Fruit fly (Drosophila melanogaster) whole organism, adult: ENCODE measurements around the gene Apc2.

ENCODE experiments used
- CG11617 ChIP-seq: fragments of 200-800 bp; sonication (Bioruptor generic); optimal IDR thresholded peaks from 2 replicates; lab custom pipeline; 2017; ENCODE audit warnings: mild to moderate bottlenecking, missing biosample characterization, missing genetic modification reagents, missing genetic modification characterization
- CG12768 ChIP-seq: fragments of 200-800 bp; sonication (Bioruptor generic); optimal IDR thresholded peaks from 2 replicates; lab custom pipeline; 2017; ENCODE audit warnings: missing biosample characterization, missing genetic modification characterization, mild to moderate bottlenecking, moderate library complexity, missing genetic modification reagents
- CG14711 ChIP-seq: fragments of 200-800 bp; sonication (Bioruptor generic); optimal IDR thresholded peaks from 2 replicates; lab custom pipeline; 2018; ENCODE audit warnings: missing biosample characterization, mild to moderate bottlenecking, missing genetic modification characterization, moderate library complexity
- CG1620 ChIP-seq: fragments of 200-800 bp; sonication (Bioruptor generic); optimal IDR thresholded peaks from 2 replicates; lab custom pipeline; 2016; ENCODE audit warnings: missing biosample characterization, missing genetic modification characterization
- CG33017 ChIP-seq: fragments of 200-800 bp; sonication (Bioruptor generic); optimal IDR thresholded peaks from 2 replicates; lab custom pipeline; 2018; ENCODE audit warnings: missing biosample characterization, mild to moderate bottlenecking, missing genetic modification characterization, moderate library complexity
- CG5204 ChIP-seq: fragments of 200-800 bp; sonication (Bioruptor generic); optimal IDR thresholded peaks from 2 replicates; lab custom pipeline; 2016; ENCODE audit warnings: missing biosample characterization, missing genetic modification characterization
- CG7045 ChIP-seq: fragments of 200-800 bp; sonication (Bioruptor generic); optimal IDR thresholded peaks from 2 replicates; lab custom pipeline; 2017; ENCODE audit warnings: missing biosample characterization, mild to moderate bottlenecking, missing genetic modification characterization
- CG7101 ChIP-seq: fragments of 200-800 bp; sonication (Bioruptor generic); optimal IDR thresholded peaks from 2 replicates; lab custom pipeline; 2018; ENCODE audit warnings: missing biosample characterization, mild to moderate bottlenecking, missing genetic modification characterization, moderate library complexity
- Clk ChIP-seq: fragments of 200-800 bp; sonication (Bioruptor generic); optimal IDR thresholded peaks from 2 replicates; lab custom pipeline; 2017; ENCODE audit warnings: missing biosample characterization, missing genetic modification characterization
- Crg-1 ChIP-seq: fragments of 200-800 bp; sonication (Bioruptor generic); optimal IDR thresholded peaks from 2 replicates; lab custom pipeline; 2016; ENCODE audit warnings: missing biosample characterization, missing genetic modification characterization
- Hr96 ChIP-seq: fragments of 200-800 bp; sonication (Bioruptor generic); optimal IDR thresholded peaks from 2 replicates; lab custom pipeline; 2016; ENCODE audit warnings: missing biosample characterization, missing genetic modification characterization
- Mnt ChIP-seq: fragments of 200-800 bp; sonication (Bioruptor generic); optimal IDR thresholded peaks from 2 replicates; lab custom pipeline; 2016; ENCODE audit warnings: missing biosample characterization, mild to moderate bottlenecking, missing genetic modification characterization
- bab1 ChIP-seq: fragments of 200-800 bp; sonication (Bioruptor generic); optimal IDR thresholded peaks from 3 replicates; lab custom pipeline; 2019; ENCODE audit warnings: missing biosample characterization, mild to moderate bottlenecking, missing genetic modification characterization, moderate library complexity
- cic ChIP-seq: fragments of 200-800 bp; sonication (Bioruptor generic); optimal IDR thresholded peaks from 2 replicates; lab custom pipeline; 2017; ENCODE audit warnings: missing biosample characterization, mild to moderate bottlenecking, missing genetic modification characterization, moderate library complexity
- cnc ChIP-seq, 2 experiments: fragments of >200 bp; optimal IDR thresholded peaks; 2 replicates each; lab custom pipeline; 2017
- kay ChIP-seq: fragments of 200-800 bp; sonication (Bioruptor generic); peaks from one replicate; lab custom pipeline; 2016; ENCODE audit warnings: missing biosample characterization, missing genetic modification characterization, borderline replicate concordance
- ovo ChIP-seq: fragments of 200-800 bp; sonication (Bioruptor generic); optimal IDR thresholded peaks from 2 replicates; lab custom pipeline; 2016; ENCODE audit warnings: missing biosample characterization, missing genetic modification characterization
- pad ChIP-seq: fragments of 200-800 bp; sonication (Bioruptor generic); optimal IDR thresholded peaks from 3 replicates; lab custom pipeline; 2017; ENCODE audit warnings: missing biosample characterization, missing genetic modification characterization, mild to moderate bottlenecking, moderate library complexity, missing genetic modification reagents
- tj ChIP-seq: fragments of 200-800 bp; sonication (Bioruptor generic); optimal IDR thresholded peaks from 3 replicates; lab custom pipeline; 2017; ENCODE audit warnings: missing biosample characterization, mild to moderate bottlenecking, missing genetic modification characterization, moderate library complexity
- toe ChIP-seq: fragments of 200-800 bp; sonication (Bioruptor generic); optimal IDR thresholded peaks from 2 replicates; lab custom pipeline; 2016; ENCODE audit warnings: missing biosample characterization, missing genetic modification characterization

Gene Apc2

DNA sequence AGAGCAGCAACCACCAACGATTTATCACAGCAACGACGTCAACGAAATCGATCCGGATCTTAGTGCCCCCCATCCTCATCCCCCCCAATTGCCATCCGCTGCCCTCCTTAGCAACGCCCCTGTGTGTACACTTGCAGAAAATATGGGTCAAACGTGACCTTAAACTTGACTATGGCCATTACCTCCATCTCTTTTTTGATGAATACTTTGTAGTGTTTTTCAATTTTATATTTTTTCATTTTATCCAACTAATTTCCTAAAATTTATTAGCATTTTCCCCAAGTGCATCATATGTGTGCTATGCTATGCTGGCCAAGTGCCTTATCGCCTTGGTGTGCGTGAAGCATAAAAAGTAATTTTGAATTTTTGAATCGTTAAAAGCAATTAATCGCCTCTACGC lies 20.8 kb upstream of the Apc2 start:
- TF ChIP-seq CG33017 (tag; lab: Kevin White, UChicago) (no peak), Hr96 (GFP tag; lab: Kevin White, UChicago) (no peak)

DNA sequence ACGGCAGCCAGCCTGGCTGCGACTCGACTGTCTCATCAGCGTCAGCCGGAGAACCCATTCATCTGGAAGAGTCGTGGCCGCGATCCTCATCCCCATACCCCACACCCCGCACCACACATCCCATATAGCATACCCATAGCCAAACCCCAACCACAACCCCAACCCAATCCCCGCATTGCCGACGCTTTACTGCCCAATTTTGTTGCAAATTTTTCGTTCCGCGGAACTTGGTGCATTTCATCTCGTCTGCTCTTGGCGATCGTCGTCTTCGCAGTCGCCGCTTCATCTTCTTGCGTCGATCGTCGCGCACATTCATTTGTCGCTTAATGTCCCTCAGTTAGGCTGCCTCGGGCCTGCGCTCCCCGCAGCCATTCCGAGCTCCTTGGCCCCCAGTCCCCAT lies 20.4 kb upstream of the Apc2 start:
- TF ChIP-seq tj (GFP tag; lab: Kevin White, UChicago): no peak

DNA sequence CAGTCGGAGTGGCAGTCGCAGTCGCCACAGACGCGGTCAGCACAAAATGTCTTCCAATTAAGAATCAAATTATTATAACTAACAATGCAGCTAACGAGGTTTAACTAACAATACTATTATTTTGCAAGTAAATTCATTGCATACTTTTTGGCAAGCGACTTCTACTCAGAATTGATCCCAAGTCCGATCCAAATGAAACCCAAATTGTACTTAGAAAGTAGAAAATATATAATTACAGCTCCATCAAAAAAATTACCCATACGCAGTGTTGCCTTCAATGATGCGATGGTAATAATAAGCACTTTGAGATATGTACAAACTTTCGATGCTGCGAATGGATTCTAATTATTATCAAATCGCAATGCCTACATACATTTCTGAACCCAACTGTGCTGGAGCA lies 20.0 kb upstream of the Apc2 start:
- no peak for TF ChIP-seq Mnt
- no peak for TF ChIP-seq tj (GFP tag; lab: Kevin White, UChicago)
- no peak for TF ChIP-seq pad (GFP tag; lab: Kevin White, UChicago)
- no peak for TF ChIP-seq CG14711 (tag; lab: Kevin White, UChicago)
- no peak for TF ChIP-seq Crg-1
- no peak for TF ChIP-seq kay
- TF ChIP-seq ovo (GFP tag; lab: Kevin White, UChicago): no peak
- TF ChIP-seq Clk (GFP tag; lab: Kevin White, UChicago): no peak
- TF ChIP-seq bab1: no peak
- TF ChIP-seq cnc (optimal IDR thresholded peaks at IDR 0.05; lab: Kevin White, UChicago): no peak
- TF ChIP-seq cic (GFP tag; lab: Kevin White, UChicago): no peak
- TF ChIP-seq CG1620 (GFP tag; lab: Kevin White, UChicago): no peak
- no peak for TF ChIP-seq toe
- TF ChIP-seq CG7045 (GFP tag; lab: Kevin White, UChicago): no peak
- no peak for TF ChIP-seq CG11617 (GFP tag; lab: Kevin White, UChicago)

DNA sequence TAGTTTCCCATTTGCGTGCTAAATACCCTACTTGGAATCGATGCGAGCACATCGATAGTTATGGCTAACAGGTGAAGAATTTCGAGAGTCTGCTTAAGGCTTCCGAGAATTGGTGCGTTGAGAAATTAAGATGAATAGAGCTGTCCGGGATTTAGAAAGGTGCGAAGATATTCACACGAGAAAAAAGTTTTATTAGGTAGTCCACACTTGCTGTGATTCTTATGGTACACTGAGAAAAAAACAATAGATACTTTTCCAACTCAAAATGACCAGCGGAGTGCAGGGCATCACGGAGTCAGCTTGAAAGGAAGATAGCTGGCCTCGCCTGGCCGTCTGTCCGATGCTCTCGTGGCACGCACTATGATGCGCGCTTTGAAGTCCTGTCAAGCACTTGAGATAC lies 19.2 kb upstream of the Apc2 start:
- TF ChIP-seq tj (GFP tag; lab: Kevin White, UChicago): no peak
- no peak for TF ChIP-seq Crg-1
- no peak for TF ChIP-seq pad (GFP tag; lab: Kevin White, UChicago)
- no peak for TF ChIP-seq cic (GFP tag; lab: Kevin White, UChicago)
- TF ChIP-seq bab1: no peak
- TF ChIP-seq kay: no peak
- TF ChIP-seq toe: no peak
- TF ChIP-seq Mnt: no peak
- no peak for TF ChIP-seq Hr96 (GFP tag; lab: Kevin White, UChicago)
- TF ChIP-seq cnc (optimal IDR thresholded peaks at IDR 0.05; lab: Kevin White, UChicago): no peak
- no peak for TF ChIP-seq Clk (GFP tag; lab: Kevin White, UChicago)
- TF ChIP-seq CG11617 (GFP tag; lab: Kevin White, UChicago): no peak
- TF ChIP-seq CG33017 (tag; lab: Kevin White, UChicago): no peak
- TF ChIP-seq CG7101 (tag; lab: Kevin White, UChicago): no peak
- no peak for TF ChIP-seq CG12768 (GFP tag; lab: Kevin White, UChicago)
- TF ChIP-seq CG14711 (tag; lab: Kevin White, UChicago): no peak
- no peak for TF ChIP-seq CG5204 (GFP tag; lab: Kevin White, UChicago)
- no peak for TF ChIP-seq CG1620 (GFP tag; lab: Kevin White, UChicago)
- TF ChIP-seq ovo (GFP tag; lab: Kevin White, UChicago): no peak

DNA sequence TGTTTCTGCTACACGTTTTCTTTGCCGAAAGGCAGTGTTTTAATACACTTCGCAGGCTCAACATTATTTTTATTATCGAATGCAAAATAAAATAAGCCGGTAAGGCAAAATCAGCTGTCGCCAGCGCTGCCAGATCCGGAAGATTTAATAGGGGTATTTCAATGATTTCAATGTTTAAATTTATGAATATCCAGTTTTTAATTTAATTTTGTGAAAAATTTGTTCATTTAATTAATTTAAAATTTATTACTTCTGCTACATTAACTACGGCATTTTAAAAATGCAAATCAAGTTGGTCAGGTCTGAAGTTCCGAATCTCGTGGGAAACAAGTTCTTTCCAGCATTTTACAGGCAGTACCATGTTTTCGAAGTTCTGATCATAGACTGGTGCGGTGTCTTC lies 14.9 kb upstream of the Apc2 start, which contains the start of gene Slimp:
Slimp (minus strand) TSS at position 130 of the 400 bp plus-strand sequence.
- TF ChIP-seq CG12768 (GFP tag; lab: Kevin White, UChicago) (peak; percentile 3), CG11617 (GFP tag; lab: Kevin White, UChicago) (peak; percentile 61), Hr96 (GFP tag; lab: Kevin White, UChicago) (no peak), cnc (optimal IDR thresholded peaks at IDR 0.05; lab: Kevin White, UChicago) (no peak), ovo (GFP tag; lab: Kevin White, UChicago) (no peak), tj (GFP tag; lab: Kevin White, UChicago) (no peak), CG14711 (tag; lab: Kevin White, UChicago) (peak; percentile 18), toe (peak; percentile 60), Mnt (peak; percentile 18), pad (GFP tag; lab: Kevin White, UChicago) (peak; percentile 3), kay (no peak), CG5204 (GFP tag; lab: Kevin White, UChicago) (peak; percentile 66), Clk (GFP tag; lab: Kevin White, UChicago) (no peak), Crg-1 (peak; percentile 16), CG7101 (tag; lab: Kevin White, UChicago) (peak; percentile 23), CG33017 (tag; lab: Kevin White, UChicago) (peak; percentile 22), CG1620 (GFP tag; lab: Kevin White, UChicago) (peak; percentile 7), cic (GFP tag; lab: Kevin White, UChicago) (no peak), CG7045 (GFP tag; lab: Kevin White, UChicago) (no peak), bab1 (peak; percentile 31)

DNA sequence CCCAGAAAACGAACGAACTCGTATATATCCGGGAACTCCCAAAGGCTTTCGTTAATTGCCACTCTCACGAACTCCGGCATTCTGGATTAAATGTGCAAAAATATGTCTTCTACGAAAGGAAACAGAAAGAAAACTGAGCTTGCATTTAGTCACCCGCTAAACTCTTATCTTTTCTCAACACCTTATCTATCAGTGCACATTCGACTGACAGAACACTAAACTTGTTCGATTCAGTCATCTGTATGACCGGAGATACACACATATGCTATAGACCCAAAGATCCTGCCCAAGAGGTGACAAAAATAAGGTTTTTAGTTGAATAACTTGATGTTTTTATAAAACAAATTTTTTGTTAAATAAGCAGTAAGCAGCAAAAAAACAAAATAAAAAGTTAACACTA lies 13.7 kb upstream of the Apc2 start, which contains the start of gene p38c:
p38c (minus strand) TSS at position 101 of the 400 bp plus-strand sequence.
- TF ChIP-seq cic (GFP tag; lab: Kevin White, UChicago) (no peak), CG14711 (tag; lab: Kevin White, UChicago) (no peak), CG1620 (GFP tag; lab: Kevin White, UChicago) (no peak), CG5204 (GFP tag; lab: Kevin White, UChicago) (no peak), Crg-1 (no peak), CG7101 (tag; lab: Kevin White, UChicago) (no peak), Clk (GFP tag; lab: Kevin White, UChicago) (no peak), Hr96 (GFP tag; lab: Kevin White, UChicago) (no peak), CG12768 (GFP tag; lab: Kevin White, UChicago) (no peak), CG11617 (GFP tag; lab: Kevin White, UChicago) (no peak), bab1 (no peak), CG7045 (GFP tag; lab: Kevin White, UChicago) (no peak)
